Fruit fly (Drosophila melanogaster): ENCODE data around the gene CG2126.

Gene CG2126

DNA sequence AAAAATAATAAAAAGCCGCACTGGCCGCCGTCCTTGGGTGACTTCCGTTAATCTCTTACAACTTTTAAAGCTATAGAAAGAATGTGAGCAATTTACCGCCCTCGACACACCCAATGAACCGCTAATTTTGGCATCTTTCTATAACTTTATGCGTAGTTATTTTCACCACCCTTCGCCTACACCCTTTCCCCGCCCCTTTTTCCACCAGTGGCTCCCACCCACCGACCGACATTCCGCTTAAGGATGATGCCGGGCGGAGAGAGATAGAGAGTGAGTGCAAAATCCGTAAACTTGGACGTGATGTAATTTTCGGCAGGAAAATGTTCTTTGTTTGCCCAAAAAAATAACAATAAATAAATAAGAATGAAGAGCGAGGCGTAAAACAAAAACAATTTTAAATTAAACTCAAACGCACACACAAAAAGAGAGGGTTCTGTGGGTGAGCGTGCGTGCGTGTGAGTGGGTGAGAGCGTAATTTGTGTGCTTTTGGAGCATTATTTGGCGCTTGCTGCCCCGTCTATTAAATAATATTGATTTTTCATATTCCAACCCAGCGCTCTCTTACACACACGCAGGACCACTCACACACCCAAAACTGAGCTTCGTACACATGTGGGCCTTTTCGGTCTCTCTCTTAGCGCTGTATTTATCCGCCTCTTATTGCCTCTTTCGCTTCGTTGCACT lies 1.2 kb upstream of the CG2126 start:
- no peak for TF ChIP-seq CG17801 (GFP tag; optimal IDR thresholded peaks at IDR 0.05; ENCODE audit: partially characterized antibody)

DNA sequence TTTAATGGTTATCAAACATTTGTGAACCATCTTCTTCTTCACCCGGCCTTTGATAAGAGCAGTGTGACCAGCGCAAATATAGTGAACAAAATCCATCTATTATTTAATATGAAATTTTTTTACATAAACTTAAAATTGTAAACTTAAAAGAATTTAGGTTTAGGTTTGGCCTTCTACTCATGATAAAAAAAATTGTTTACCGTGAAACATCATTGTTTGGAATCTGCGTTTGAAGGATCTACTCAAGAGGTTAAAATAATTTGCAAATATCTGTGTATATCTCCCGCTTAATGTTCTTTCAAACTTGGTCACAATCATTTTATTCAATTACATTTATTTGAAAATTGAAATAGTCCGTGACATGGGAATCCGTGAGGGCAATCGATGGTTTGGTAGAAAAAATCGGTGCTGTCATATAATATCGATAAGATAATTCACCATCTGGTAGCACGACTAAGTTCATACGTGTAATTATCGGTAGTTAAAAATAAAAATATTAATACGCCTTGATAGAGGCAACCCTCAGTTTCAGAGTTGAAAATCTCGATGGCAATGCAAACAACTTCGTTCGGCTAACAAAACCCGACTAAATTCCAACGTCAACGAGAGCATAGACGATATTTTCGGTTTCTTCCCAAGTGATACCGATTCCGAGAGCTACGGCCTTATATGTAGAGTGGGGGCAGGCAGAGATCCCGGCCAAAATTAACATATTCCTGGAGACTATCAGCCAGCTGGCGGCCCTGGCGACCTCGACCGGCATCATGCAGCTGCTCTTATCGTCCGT lies 4.5 kb downstream of the CG2126 start, which contains the start of the genes betaGlu and sip3:
betaGlu (minus strand) TSS at position 59 of the 787 bp plus-strand sequence.
sip3 (plus strand) TSS at position 430 of the 787 bp plus-strand sequence.
- peak; percentile 6 for TF ChIP-seq CG17801 (GFP tag; optimal IDR thresholded peaks at IDR 0.05; ENCODE audit: partially characterized antibody)

DNA sequence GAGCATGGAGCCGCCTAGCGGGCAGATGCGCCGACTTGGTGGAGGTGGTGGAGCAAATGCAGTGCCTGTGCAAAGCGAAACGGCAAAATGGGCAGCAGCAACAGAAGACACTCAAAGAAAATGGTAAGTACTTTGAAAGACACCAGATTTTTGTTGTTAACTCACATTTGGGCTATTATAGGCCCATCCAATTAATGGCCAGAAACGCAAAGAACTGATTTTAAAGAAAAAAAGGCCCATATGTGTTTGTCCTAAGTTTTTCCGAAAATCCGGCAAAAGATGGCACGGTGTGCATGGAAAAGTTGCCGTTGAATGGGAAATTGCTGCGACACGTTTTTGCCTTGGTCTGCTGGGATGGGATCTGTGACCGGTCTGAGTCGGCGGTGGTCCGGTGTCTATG lies 8.3 kb downstream of the CG2126 start:
- no peak for TF ChIP-seq CG17801 (GFP tag; optimal IDR thresholded peaks at IDR 0.05; ENCODE audit: partially characterized antibody)

DNA sequence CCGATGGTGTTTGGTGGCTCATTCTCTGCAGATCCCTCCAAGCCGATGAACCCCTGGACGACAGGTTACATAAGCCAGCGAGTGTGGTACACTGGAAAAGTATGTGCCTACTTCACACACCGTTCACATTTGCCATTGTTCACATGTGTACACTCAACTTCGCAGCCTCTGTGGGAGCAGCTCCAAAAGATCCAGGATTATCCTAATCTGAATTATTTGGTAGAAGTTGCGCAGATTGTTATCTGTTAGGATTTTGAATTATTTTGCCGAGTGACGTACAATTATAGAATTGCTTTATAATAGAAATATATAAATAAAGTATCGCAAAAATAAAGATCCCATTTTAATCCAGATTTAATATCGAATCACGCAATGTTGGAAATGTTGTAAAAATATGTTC lies 8.9 kb downstream of the CG2126 start:
- TF ChIP-seq CG17801 (GFP tag; optimal IDR thresholded peaks at IDR 0.05; ENCODE audit: partially characterized antibody) = no peak

DNA sequence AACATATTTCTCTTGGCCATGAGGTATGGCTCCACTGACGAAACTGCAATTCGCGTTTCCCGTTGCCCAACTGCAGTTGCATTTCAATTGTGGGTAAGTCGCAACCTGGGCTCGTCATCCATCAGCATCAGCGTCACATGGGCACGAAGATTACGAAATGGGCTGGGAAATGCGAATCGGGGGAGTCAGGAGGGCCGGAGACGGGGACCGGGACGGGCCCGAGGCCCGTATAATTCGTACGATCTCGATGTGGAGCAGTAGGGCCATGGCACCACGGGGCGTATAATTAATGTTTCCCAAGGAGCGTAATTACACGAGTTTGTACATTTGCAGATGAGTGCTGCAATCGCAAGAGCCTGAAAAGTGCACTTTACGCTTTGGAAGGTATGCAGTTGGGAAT lies 11.3 kb downstream of the CG2126 start:
- TF ChIP-seq CG17801 (GFP tag; optimal IDR thresholded peaks at IDR 0.05; ENCODE audit: partially characterized antibody) = no peak

DNA sequence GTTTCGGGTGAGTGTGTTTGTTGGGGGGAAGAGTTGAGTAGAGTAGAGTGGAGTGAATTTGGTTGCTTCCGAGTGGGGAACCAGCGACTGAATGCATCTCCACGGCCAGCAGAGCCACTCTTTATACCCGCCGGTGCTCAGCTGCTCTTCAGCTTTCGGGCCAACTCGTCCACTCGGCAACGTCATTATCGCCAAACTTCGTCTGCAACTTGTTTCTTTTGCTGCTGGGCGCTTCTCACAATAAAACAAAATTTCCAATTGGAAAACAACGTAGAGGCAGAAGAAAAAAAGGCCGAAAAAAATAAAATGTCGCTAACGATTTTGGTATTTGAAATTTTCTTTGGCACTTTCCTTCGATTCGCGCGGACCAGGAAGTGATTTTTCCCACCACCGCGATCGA lies 11.8 kb downstream of the CG2126 start, which contains the start of gene CG2150:
CG2150 (minus strand) TSS at position 101 of the 400 bp plus-strand sequence.
- no peak for TF ChIP-seq CG17801 (GFP tag; optimal IDR thresholded peaks at IDR 0.05; ENCODE audit: partially characterized antibody)

DNA sequence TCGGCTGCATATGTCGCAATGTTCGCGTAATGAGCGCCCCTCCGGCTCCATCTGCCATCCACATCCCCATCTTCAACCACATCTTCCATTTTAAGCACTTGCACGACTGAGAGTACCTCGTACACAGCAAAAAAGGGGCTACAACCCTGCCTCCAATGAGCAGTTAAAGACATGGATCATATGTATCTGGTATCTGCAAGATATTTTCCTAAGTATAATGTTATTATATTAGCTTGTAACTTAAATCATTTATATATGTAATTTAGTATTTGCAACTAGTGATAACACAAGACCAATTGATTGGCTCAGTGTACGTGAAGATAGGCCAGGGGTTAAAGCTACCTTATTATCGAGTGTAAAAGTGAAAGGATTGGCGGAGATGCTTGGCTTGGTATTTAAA lies 13.8 kb downstream of the CG2126 start:
- TF ChIP-seq CG17801 (GFP tag; optimal IDR thresholded peaks at IDR 0.05; ENCODE audit: partially characterized antibody) = no peak

DNA sequence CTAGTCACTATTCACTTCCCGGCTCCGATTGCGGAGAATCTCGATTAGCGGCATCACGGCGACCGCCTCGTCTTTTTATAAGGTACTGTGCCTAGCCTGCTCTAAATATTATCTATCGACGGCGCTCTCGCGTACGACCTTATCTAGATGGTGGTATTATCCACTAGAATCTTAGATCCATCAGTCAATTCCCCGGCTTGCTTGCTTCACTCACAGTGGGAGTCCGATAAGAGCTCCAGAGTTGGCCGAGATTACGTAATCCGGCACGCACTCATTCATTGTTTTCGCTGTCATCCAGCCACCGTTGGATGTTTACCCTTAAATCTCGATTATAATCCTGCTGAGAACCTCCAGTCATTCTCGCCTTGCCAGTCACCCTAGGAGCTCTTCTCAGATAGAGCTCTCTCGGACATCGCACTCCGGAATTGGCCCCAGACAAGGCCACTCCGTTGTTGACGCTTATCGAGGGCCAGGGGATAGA lies 14.9 kb downstream of the CG2126 start, which contains the start of gene Smvt:
Smvt (minus strand) TSS at position 51 of the 481 bp plus-strand sequence.
- TF ChIP-seq CG17801 (GFP tag; optimal IDR thresholded peaks at IDR 0.05; ENCODE audit: partially characterized antibody) = no peak

DNA sequence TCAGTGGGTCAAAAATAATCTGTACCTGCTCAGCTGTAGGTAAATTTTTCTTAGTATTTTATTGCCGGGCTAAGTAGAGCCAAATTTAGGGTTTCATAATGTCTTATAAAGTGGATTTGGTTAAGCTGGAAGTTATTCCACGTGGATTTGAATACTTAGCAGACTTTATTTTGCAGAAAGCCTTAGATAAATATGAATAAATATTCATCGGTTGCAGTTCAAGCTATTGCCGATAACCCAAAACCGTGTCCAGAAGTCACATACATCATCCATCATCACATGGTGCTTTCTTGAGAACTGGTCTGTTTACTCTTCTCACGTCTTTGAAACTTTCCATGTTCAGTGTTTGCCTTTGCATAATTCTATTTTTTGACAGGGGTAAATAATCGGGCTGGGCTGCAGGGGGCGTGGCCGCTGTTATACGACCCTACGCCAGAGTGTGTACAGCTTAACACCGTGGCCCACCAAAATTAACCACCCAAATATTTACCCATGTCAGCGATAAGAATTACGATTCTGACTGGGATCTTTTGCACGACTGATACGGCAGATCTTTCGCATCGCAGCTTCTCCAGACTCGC lies 17.8 kb downstream of the CG2126 start, which contains the start of gene CG2187:
CG2187 (minus strand) TSS at position 51 of the 581 bp plus-strand sequence.
- no peak for TF ChIP-seq CG17801 (GFP tag; optimal IDR thresholded peaks at IDR 0.05; ENCODE audit: partially characterized antibody)

DNA sequence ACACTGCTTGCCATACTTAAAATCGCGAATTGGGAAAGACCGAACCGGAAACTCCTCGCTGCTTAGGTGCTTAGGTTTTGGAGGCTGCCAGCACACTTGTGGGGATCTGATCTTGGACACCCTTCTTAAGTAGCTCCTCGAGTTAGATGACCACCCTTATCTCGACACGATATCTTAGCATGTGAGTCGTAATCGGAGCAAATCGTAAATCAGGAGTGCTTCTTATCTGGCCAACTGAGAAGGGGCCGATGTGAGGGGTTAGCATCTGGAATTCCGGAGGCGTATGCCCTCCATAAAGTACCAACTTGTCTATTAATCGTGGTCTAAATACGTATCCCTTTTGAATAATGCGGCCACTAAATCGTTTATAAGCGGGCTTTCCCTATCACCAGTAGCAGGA lies 21.8 kb downstream of the CG2126 start, which contains the start of gene salt:
salt (minus strand) TSS at position 101 of the 400 bp plus-strand sequence.
- no peak for TF ChIP-seq CG17801 (GFP tag; optimal IDR thresholded peaks at IDR 0.05; ENCODE audit: partially characterized antibody)

DNA sequence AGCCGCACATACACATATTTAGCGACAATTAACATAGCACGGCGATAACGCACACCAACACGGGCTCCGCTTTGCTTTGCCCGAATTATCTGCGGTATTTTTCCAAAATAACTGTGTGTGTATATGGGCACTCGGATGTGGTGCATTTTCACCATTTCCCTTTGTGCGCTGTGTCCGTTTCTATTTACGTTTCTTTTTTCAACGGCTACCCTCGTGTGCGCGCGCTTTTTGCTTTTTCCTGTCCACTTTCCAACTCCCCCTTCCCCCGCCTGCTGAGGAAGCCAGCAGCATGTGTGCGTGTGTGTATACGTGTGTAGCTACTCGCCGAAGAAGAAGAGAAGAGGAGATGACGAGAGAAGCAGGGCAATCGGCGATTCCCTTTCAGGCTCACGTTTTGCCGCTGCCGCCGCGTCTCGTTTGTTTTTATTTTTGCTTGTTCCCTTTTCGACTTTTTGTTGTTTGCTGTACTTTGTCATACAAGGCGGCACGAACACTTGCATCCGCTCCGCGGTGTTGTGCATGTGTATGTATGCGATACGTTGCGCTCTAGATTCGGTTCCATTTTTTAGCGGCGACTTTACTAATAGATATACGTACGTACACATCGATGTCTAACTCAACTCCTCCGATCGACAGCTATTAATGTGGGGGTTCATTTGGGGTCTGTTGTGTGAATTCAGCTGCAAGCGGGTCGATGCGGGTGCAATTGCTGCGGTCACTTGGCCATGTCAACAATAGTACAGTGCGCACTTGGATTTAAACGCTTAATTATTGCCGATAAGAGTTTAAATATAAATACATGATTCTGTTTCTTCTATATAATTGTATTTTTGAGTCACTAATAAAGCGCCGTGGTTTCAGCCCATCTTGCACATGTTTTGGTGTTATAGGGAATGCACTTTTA lies 28.1 kb downstream of the CG2126 start:
- peak; percentile 8 for TF ChIP-seq CG17801 (GFP tag; optimal IDR thresholded peaks at IDR 0.05; ENCODE audit: partially characterized antibody)

DNA sequence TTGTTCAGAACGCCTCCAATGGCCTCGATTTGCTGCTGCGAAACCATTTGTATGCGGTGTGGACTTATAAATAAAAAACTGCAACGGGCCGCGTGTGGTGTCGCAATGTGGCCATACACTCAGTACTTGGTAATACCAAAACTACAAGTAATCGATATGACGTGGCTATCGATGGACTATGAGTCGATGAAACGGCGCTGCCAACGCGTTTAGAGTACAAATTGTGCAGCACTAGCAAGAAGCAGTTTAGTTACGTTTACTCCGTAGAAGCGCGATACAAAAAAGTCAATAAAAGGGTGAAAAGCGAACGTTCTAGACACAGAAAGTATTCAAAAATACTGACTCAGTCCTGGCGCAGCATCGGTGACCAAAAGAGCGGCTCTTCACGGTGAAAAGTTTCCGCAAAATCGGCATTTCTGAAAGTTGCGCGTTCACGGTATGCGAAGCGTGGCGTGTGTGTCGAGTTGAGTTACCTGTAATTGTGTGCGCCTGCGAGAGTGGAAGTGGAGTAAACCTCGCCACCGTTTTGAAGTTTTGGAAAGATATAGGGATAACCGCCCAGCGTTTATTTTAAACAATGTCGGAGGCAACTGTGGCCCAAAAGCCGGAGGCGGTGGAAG lies 28.9 kb downstream of the CG2126 start, which contains the start of the genes nero and CG1910:
nero (minus strand) TSS at position 130 of the 620 bp plus-strand sequence.
CG1910 (plus strand) TSS at position 215 of the 620 bp plus-strand sequence.
- peak; percentile 50 for TF ChIP-seq CG17801 (GFP tag; optimal IDR thresholded peaks at IDR 0.05; ENCODE audit: partially characterized antibody)

DNA sequence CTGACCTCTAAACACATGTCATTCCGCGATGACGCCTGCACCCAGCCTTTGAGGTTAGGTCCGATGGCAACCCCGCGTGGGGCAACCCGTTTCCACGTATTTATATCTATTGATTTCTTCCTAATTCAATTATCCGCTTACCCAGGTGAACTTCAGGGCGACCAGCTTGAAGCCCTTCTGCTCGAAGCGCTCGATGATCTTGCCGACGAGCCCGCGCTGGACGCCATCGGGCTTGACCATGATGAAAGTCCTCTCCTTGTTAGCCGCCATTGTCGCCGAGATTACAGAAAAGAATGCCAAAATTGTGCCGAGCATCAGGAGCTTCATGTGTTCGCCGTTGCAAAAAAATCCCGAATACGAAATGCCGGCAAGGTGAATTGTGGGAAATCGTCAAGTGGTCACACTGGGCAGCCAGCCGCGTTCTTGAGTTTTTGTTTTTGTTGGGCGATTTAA lies 30.8 kb downstream of the CG2126 start, which contains the start of gene awd:
awd (minus strand) TSS at position 449 of the 453 bp plus-strand sequence.
- TF ChIP-seq CG17801 (GFP tag; optimal IDR thresholded peaks at IDR 0.05; ENCODE audit: partially characterized antibody) = peak; percentile 64

Data from ovary, adult (tissue).